Fruit fly (Drosophila melanogaster): ENCODE results near the gene CG13032.

DNA sequence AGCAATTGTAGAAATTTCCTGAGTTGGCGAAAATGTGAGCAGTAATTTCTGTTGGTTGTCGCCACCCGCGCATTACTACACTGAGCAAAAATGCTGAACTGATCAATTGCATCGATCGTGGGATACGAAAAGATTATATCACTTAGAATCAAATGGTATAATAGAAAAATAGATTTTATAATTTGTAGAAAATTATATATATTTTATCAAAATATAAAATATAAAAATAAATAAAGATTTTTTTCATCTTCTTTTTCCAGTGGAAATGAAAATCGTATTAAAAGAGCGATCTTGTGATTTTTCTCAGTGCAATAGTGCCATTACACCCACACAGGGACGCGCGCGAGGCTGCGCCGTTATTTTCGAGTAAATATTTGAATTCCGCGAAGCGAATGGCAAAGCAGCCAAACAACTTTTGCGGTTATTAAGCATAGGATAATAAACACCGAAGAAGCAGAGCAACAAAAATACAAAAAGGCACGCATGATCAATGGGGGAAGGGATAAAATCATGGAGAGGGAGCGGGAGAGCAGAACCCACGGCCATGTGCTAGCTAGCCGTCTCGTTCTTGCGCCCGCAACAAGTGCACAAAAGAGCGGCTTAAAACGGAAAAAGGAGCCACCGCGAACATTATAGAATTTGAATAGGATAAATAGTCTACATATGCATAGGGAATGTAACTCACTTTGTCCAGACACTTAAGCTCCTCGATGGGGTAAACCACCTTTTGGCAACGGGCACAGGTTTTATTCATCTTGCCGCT is 36.7 kb downstream of the CG13032 start:
- TF ChIP-seq CTCF (optimal IDR thresholded peaks at IDR 0.05) (no peak), CG8478 (optimal IDR thresholded peaks at IDR 0.05) (no peak)

All from S2 (cell line).